Worm (Caenorhabditis elegans): ENCODE data around the gene unc-24.

DNA sequence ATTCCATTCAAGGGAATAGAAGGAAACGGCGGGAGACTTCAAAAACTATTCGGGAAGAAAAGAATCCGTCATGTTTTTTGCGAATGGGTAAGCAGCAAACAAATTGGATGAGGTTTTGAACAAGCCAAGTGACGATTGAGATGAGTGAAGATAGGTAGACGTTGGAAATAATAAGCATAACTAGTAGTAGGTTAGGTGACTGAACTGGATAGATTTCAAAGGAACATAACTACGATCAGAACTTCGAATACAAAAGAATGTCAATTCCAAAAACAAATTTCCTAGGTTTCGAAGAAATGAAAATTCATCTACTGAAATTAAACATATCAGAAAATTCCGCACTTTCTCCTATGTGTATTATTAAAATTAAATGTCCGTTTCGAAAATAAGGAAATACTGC, 27.9 kb downstream of the unc-24 start:
- TF ChIP-seq ama-1 (optimal IDR thresholded peaks at IDR 0.05) (no peak), fkh-10 (GFP tag; optimal IDR thresholded peaks at IDR 0.05) (no peak), sox-2 (GFP tag; IDR thresholded peaks at IDR 0.05) (no peak), pat-9 (tag; optimal IDR thresholded peaks at IDR 0.05) (no peak), ceh-30 (tag; optimal IDR thresholded peaks at IDR 0.05) (no peak), pha-4 (tag; optimal IDR thresholded peaks at IDR 0.05) (no peak), pax-1 (tag; optimal IDR thresholded peaks at IDR 0.05) (no peak), dmd-4 (tag; optimal IDR thresholded peaks at IDR 0.05; ENCODE audit: borderline replicate concordance) (no peak)
